Worm (Caenorhabditis elegans) whole organism, dauer: ENCODE results near the gene ZK381.62.

Experiments used
- unc-62 ChIP-seq: sonication (generic microtip); optimal IDR thresholded peaks from 2 replicates; lab custom pipeline; 2017; ENCODE audit warnings: missing biosample characterization, missing genetic modification reagents, missing genetic modification characterization

Gene ZK381.62

ce11 chrIV:6937548-6937947, 33.6 kb downstream of the ZK381.62 start, which contains the start of gene npr-12:
TSS of gene npr-12 (minus strand) at chrIV:6937648.
- TF ChIP-seq unc-62 (GFP tag; lab: Kevin White, UChicago), result no peak

- no peak for TF ChIP-seq unc-62 (GFP tag; lab: Kevin White, UChicago)
Measured at ce11 chrIV:6928417-6928816, 42.7 kb downstream of the ZK381.62 start, which contains the start of gene cest-6. TSS of gene cest-6 (minus strand) at chrIV:6928517.

- no peak for TF ChIP-seq unc-62 (GFP tag; lab: Kevin White, UChicago)
Measured at ce11 chrIV:6925520-6925919, 45.6 kb downstream of the ZK381.62 start.

ce11 chrIV:6923070-6923469, 48.0 kb downstream of the ZK381.62 start, which contains the start of gene T22D1.1:
TSS of gene T22D1.1 (plus strand) at chrIV:6923370.
- no peak for TF ChIP-seq unc-62 (GFP tag; lab: Kevin White, UChicago)
